Worm (Caenorhabditis elegans) whole organism, L2 larva: ENCODE data around the gene C56G2.22.

ENCODE experiments used
- ama-1 ChIP-seq: fragments of 150-350 bp; optimal IDR thresholded peaks from 2 replicates; lab custom pipeline; 2018; ENCODE audit warnings: inconsistent platforms
- elt-3 ChIP-seq: sonication (generic microtip); optimal IDR thresholded peaks from 2 replicates; lab custom pipeline; 2017; ENCODE audit warnings: missing biosample characterization, missing genetic modification characterization
- lin-39 ChIP-seq: fragments of 150-350 bp; optimal IDR thresholded peaks from 2 replicates; lab custom pipeline; 2014; ENCODE audit warnings: missing biosample characterization, missing genetic modification reagents, missing genetic modification characterization
- lsy-2 ChIP-seq, 2 experiments: fragments of 150-350 bp in 1 of 2; sonication (generic microtip) in 1 of 2; optimal IDR thresholded peaks; 2 replicates each; lab custom pipeline; 2014 to 2017; ENCODE audit warnings: missing biosample characterization in 2 of 2, missing genetic modification characterization in 2 of 2
- snpc-4 ChIP-seq: fragments of 150-350 bp; optimal IDR thresholded peaks from 2 replicates; lab custom pipeline; 2014; ENCODE audit warnings: missing biosample characterization, missing genetic modification characterization

DNA sequence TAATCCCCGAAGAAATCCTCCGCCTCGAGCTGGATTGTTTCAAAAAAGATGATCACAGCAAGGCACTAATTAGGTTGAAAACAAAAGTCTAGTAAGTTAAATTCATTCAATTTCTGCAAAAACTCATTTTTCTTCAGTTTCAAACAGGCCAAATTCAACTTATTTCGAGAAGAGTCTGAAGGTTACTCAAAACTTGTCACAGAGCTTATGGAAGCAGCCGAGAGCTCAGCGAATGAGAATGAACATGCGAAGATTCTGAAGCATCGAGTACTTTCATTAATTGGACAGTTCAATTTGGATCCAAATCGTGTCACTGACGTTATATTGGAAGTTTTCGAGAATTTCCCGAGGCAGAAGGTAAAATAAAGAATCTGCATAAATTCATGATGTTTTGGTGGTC is 22.3 kb downstream of the C56G2.22 start:
- no peak for TF ChIP-seq lin-39 (tag; lab: Kevin White, UChicago)
- TF ChIP-seq elt-3 (tag; lab: Kevin White, UChicago): no peak
- TF ChIP-seq lsy-2 (tag; optimal IDR thresholded peaks at IDR 0.05; lab: Kevin White, UChicago): no peak
- no peak for TF ChIP-seq snpc-4 (tag; lab: Kevin White, UChicago)
- TF ChIP-seq ama-1 (lab: Kevin White, UChicago): no peak
